Fruit fly (Drosophila melanogaster) whole organism, wandering third instar larva: Measurements from ENCODE around the gene CNPYb.
A peak's percentile ranks its signal among the peaks of the same experiment; 100 is the strongest.

ENCODE experiments used
- Abd-B ChIP-seq: fragments of >200 bp; optimal IDR thresholded peaks from 2 replicates; lab custom pipeline; 2017; ENCODE audit warnings: missing biosample characterization, missing genetic modification characterization
- CG32264 ChIP-seq: fragments of 200-800 bp; sonication (Bioruptor generic); optimal IDR thresholded peaks from 2 replicates; lab custom pipeline; 2016; ENCODE audit warnings: missing biosample characterization, missing genetic modification characterization
- CG9705 ChIP-seq: fragments of 200-800 bp; sonication (Bioruptor generic); optimal IDR thresholded peaks from 2 replicates; lab custom pipeline; 2018; ENCODE audit warnings: missing biosample characterization, mild to moderate bottlenecking, missing genetic modification characterization
- CrebA ChIP-seq: fragments of 200-800 bp; sonication (Bioruptor generic); optimal IDR thresholded peaks from 2 replicates; lab custom pipeline; 2016; ENCODE audit warnings: missing biosample characterization, mild to moderate bottlenecking, missing genetic modification characterization, borderline replicate concordance
- Dfd ChIP-seq: fragments of >200 bp; optimal IDR thresholded peaks from 2 replicates; lab custom pipeline; 2017; ENCODE audit warnings: missing biosample characterization, missing genetic modification characterization
- Dif ChIP-seq: fragments of 200-275, 200-300 bp; sonication (Bioruptor generic); optimal IDR thresholded peaks from 2 replicates; lab custom pipeline; 2018; ENCODE audit warnings: missing biosample characterization, missing genetic modification characterization; ENCODE audit not compliant: partially characterized antibody
- GATAd ChIP-seq: sonication (Bioruptor generic); optimal IDR thresholded peaks from 2 replicates; lab custom pipeline; 2016; ENCODE audit warnings: missing biosample characterization, missing genetic modification characterization
- HLH106 ChIP-seq: fragments of 200-800 bp; optimal IDR thresholded peaks from 3 replicates; lab custom pipeline; 2019; ENCODE audit warnings: missing biosample characterization, mild to moderate bottlenecking, missing genetic modification characterization, moderate library complexity
- Hnf4 ChIP-seq: fragments of 200-800 bp; sonication (Bioruptor generic); optimal IDR thresholded peaks from 2 replicates; lab custom pipeline; 2016; ENCODE audit warnings: missing biosample characterization, mild to moderate bottlenecking, missing genetic modification characterization
- Hr78 ChIP-seq: fragments of >200 bp; optimal IDR thresholded peaks from 2 replicates; lab custom pipeline; 2017; ENCODE audit warnings: missing biosample characterization, missing genetic modification characterization
- Hr83 ChIP-seq: fragments of 200-300 bp; sonication (Bioruptor generic); optimal IDR thresholded peaks from 2 replicates; lab custom pipeline; 2016; ENCODE audit warnings: missing biosample characterization, mild to moderate bottlenecking, missing genetic modification characterization, moderate library complexity; ENCODE audit not compliant: poor library complexity, severe bottlenecking
- Jra ChIP-seq: sonication (Bioruptor generic); optimal IDR thresholded peaks from 2 replicates; lab custom pipeline; 2016; ENCODE audit warnings: missing biosample characterization, missing genetic modification characterization
- Mio ChIP-seq: sonication (Bioruptor generic); optimal IDR thresholded peaks from 2 replicates; lab custom pipeline; 2016; ENCODE audit warnings: missing biosample characterization, missing genetic modification characterization
- Myc ChIP-seq: fragments of >200 bp; optimal IDR thresholded peaks from 2 replicates; lab custom pipeline; 2017
- N ChIP-seq: fragments of >200 bp; optimal IDR thresholded peaks from 2 replicates; lab custom pipeline; 2018; ENCODE audit warnings: missing biosample characterization, missing external identifiers, missing genetic modification characterization
- OdsH ChIP-seq: fragments of 200-800 bp; sonication (Bioruptor generic); optimal IDR thresholded peaks from 2 replicates; lab custom pipeline; 2016; ENCODE audit warnings: missing biosample characterization, mild to moderate bottlenecking, missing genetic modification characterization
- Rel ChIP-seq, 2 experiments: fragments of 200-800 bp; sonication (Bioruptor generic) in 1 of 2; optimal IDR thresholded peaks; 2 replicates in 1 of 2; 3 replicates in 1 of 2; lab custom pipeline; 2016 to 2019; ENCODE audit warnings: mild to moderate bottlenecking in 2 of 2, missing biosample characterization in 2 of 2, missing genetic modification characterization in 2 of 2, moderate library complexity in 1 of 2
- Sp1 ChIP-seq: fragments of 200-800 bp; sonication (Bioruptor generic); optimal IDR thresholded peaks from 3 replicates; lab custom pipeline; 2019; ENCODE audit warnings: missing biosample characterization, mild to moderate bottlenecking, missing genetic modification characterization, moderate library complexity
- Vsx2 ChIP-seq: fragments of 200-300, 225-300 bp; sonication (Bioruptor generic); optimal IDR thresholded peaks from 2 replicates; lab custom pipeline; 2018; ENCODE audit warnings: missing biosample characterization, missing genetic modification characterization; ENCODE audit not compliant: partially characterized antibody
- br ChIP-seq: fragments of 200-800 bp; sonication (Bioruptor generic); optimal IDR thresholded peaks from 2 replicates; lab custom pipeline; 2016; ENCODE audit warnings: missing biosample characterization, missing genetic modification characterization
- brk ChIP-seq: fragments of 200-800 bp; sonication (Bioruptor generic); optimal IDR thresholded peaks from 2 replicates; lab custom pipeline; 2016; ENCODE audit warnings: missing biosample characterization, mild to moderate bottlenecking, missing genetic modification characterization
- dl ChIP-seq, 2 experiments: fragments of 175-275, 200-275 bp in 1 of 2; fragments of 200-275 bp in 1 of 2; sonication (Bioruptor generic); optimal IDR thresholded peaks; lab custom pipeline; 2018; ENCODE audit warnings: mild to moderate bottlenecking in 2 of 2, missing biosample characterization in 2 of 2, missing genetic modification characterization in 2 of 2, moderate library complexity in 2 of 2; ENCODE audit not compliant: partially characterized antibody in 2 of 2, insufficient read depth in 1 of 2
- dmrt93B ChIP-seq: fragments of 200-800 bp; sonication (Bioruptor generic); optimal IDR thresholded peaks from 2 replicates; lab custom pipeline; 2018; ENCODE audit warnings: missing biosample characterization, mild to moderate bottlenecking, missing genetic modification characterization
- dsf ChIP-seq: sonication (Bioruptor generic); optimal IDR thresholded peaks from 2 replicates; lab custom pipeline; 2016; ENCODE audit warnings: missing biosample characterization, missing genetic modification characterization, borderline replicate concordance
- ey ChIP-seq: fragments of 200-800 bp; sonication (Bioruptor generic); optimal IDR thresholded peaks from 2 replicates; lab custom pipeline; 2016; ENCODE audit warnings: missing biosample characterization, missing genetic modification characterization
- foxo ChIP-seq, 2 experiments: fragments of 200-800 bp; sonication (Bioruptor generic); optimal IDR thresholded peaks; 2 replicates in 1 of 2; 3 replicates in 1 of 2; lab custom pipeline; 2016 to 2017; ENCODE audit warnings: missing biosample characterization in 2 of 2, missing genetic modification characterization in 2 of 2
- fru ChIP-seq: fragments of 200-800 bp; sonication (Bioruptor generic); optimal IDR thresholded peaks from 3 replicates; lab custom pipeline; 2016; ENCODE audit warnings: missing biosample characterization, mild to moderate bottlenecking, missing genetic modification characterization
- h ChIP-seq: fragments of 200-800 bp; sonication (Bioruptor generic); optimal IDR thresholded peaks from 3 replicates; lab custom pipeline; 2016; ENCODE audit warnings: missing biosample characterization, mild to moderate bottlenecking, missing genetic modification characterization
- jim ChIP-seq: fragments of 175-275, 200-325 bp; sonication (Bioruptor generic); optimal IDR thresholded peaks from 2 replicates; lab custom pipeline; 2016; ENCODE audit warnings: missing biosample characterization, mild to moderate bottlenecking, missing genetic modification characterization
- lola ChIP-seq: fragments of >200 bp; optimal IDR thresholded peaks from 2 replicates; lab custom pipeline; 2017; ENCODE audit warnings: missing biosample characterization, missing genetic modification characterization
- pan ChIP-seq: fragments of >200 bp; optimal IDR thresholded peaks from 2 replicates; lab custom pipeline; 2017
- psq ChIP-seq: fragments of 200-800 bp; sonication (Bioruptor generic); optimal IDR thresholded peaks from 3 replicates; lab custom pipeline; 2017; ENCODE audit warnings: missing biosample characterization, mild to moderate bottlenecking, missing genetic modification characterization, moderate library complexity
- rgr ChIP-seq: fragments of 200-800 bp; sonication (Bioruptor generic); optimal IDR thresholded peaks from 3 replicates; lab custom pipeline; 2016; ENCODE audit warnings: missing biosample characterization, mild to moderate bottlenecking, missing genetic modification characterization
- sage ChIP-seq: fragments of 200-800 bp; sonication (Bioruptor generic); optimal IDR thresholded peaks from 2 replicates; lab custom pipeline; 2016; ENCODE audit warnings: missing biosample characterization, mild to moderate bottlenecking, missing genetic modification characterization
- sv ChIP-seq: fragments of 200-800 bp; sonication (Bioruptor generic); optimal IDR thresholded peaks from 3 replicates; lab custom pipeline; 2016; ENCODE audit warnings: missing biosample characterization, missing genetic modification characterization
- tai ChIP-seq: sonication (Bioruptor generic); optimal IDR thresholded peaks from 2 replicates; lab custom pipeline; 2016; ENCODE audit warnings: missing biosample characterization, missing genetic modification characterization
- usp ChIP-seq: fragments of >200 bp; optimal IDR thresholded peaks from 2 replicates; lab custom pipeline; 2017; ENCODE audit warnings: missing biosample characterization, missing genetic modification characterization
- woc ChIP-seq: sonication (Bioruptor generic); optimal IDR thresholded peaks from 2 replicates; lab custom pipeline; 2016; ENCODE audit warnings: missing biosample characterization, mild to moderate bottlenecking, missing genetic modification characterization

The CNPYb gene

DNA sequence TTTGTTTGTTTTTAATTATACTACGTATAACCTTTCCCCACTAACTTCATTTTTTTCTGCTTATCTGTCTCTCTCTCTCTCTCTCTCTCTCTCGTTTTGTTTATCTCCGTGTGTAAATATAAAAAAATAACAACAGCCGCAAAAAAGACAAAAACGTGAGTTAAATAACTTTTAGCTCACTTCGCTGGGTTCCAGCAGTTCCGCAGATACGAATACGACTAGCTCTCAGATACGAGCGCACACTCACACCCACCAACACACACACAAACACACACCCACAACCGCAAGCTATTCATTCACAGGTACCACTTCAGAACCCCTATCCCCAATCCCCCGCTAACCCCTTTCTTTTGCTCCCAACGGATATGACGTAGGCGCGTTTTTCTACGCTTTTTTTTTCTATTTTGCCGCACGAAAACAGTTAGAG is 23.8 kb downstream of the CNPYb start (continued):
- TF ChIP-seq tai = no peak
- TF ChIP-seq Hr78 = no peak
- TF ChIP-seq pan (lab: Kevin White, UChicago) = no peak
- TF ChIP-seq sage (GFP tag; lab: Kevin White, UChicago) = peak; percentile 4
- TF ChIP-seq OdsH (GFP tag; lab: Kevin White, UChicago) = no peak
- TF ChIP-seq N (GFP tag; lab: Kevin White, UChicago) = no peak
- no peak for TF ChIP-seq Vsx2 (GFP tag; lab: Kevin White, UChicago)
- no peak for TF ChIP-seq Dif (GFP tag; lab: Kevin White, UChicago)
- no peak for TF ChIP-seq Dfd (GFP tag; lab: Kevin White, UChicago)
- no peak for TF ChIP-seq dl (GFP tag; optimal IDR thresholded peaks at IDR 0.05; lab: Kevin White, UChicago; ENCODE audit: insufficient read depth in 1 of 2, partially characterized antibody in 2 of 2)

- peak in 1 of 2 experiments; percentile 1 for TF ChIP-seq foxo (GFP tag; optimal IDR thresholded peaks at IDR 0.05; lab: Kevin White, UChicago)
- TF ChIP-seq Rel (GFP tag; optimal IDR thresholded peaks at IDR 0.05; lab: Kevin White, UChicago) = no peak
- no peak for TF ChIP-seq Rel (tag; optimal IDR thresholded peaks at IDR 0.05; lab: Kevin White, UChicago)
Measured at dm6 chr3L:19071173-19071844, 24.7 kb downstream of the CNPYb start.

- TF ChIP-seq Hr83 (GFP tag; lab: Kevin White, UChicago) (peak; percentile 3), Hr78 (no peak), foxo (GFP tag; optimal IDR thresholded peaks at IDR 0.05; lab: Kevin White, UChicago) (no peak), CG32264 (GFP tag; lab: Kevin White, UChicago) (no peak), pan (lab: Kevin White, UChicago) (no peak)
- TF ChIP-seq, all 38 proteins: peak for 1
Measured at dm6 chr3L:19063410-19063752, 32.6 kb downstream of the CNPYb start.

- TF ChIP-seq Hr78 (no peak), OdsH (GFP tag; lab: Kevin White, UChicago) (no peak), lola (GFP tag; lab: Kevin White, UChicago) (no peak), Jra (GFP tag; lab: Kevin White, UChicago) (peak; percentile 39), br (GFP tag; lab: Kevin White, UChicago) (no peak), Sp1 (GFP tag; lab: Kevin White, UChicago) (peak; percentile 53), fru (GFP tag; lab: Kevin White, UChicago) (peak; percentile 50), Myc (lab: Kevin White, UChicago) (peak; percentile 99), CG9705 (GFP tag; lab: Kevin White, UChicago) (no peak), HLH106 (peak; percentile 44), foxo (GFP tag; optimal IDR thresholded peaks at IDR 0.05; lab: Kevin White, UChicago) (peak in 1 of 2 experiments; percentile 56), h (peak; percentile 22), psq (GFP tag; lab: Kevin White, UChicago) (peak; percentile 36), N (GFP tag; lab: Kevin White, UChicago) (no peak), CG32264 (GFP tag; lab: Kevin White, UChicago) (no peak), pan (lab: Kevin White, UChicago) (no peak), dl (GFP tag; optimal IDR thresholded peaks at IDR 0.05; lab: Kevin White, UChicago; ENCODE audit: insufficient read depth in 1 of 2, partially characterized antibody in 2 of 2) (no peak), CrebA (GFP tag; lab: Kevin White, UChicago) (no peak), ey (GFP tag; lab: Kevin White, UChicago) (peak; percentile 31), Hr83 (GFP tag; lab: Kevin White, UChicago) (peak; percentile 26), Dif (GFP tag; lab: Kevin White, UChicago) (peak; percentile 18), Mio (GFP tag; lab: Kevin White, UChicago) (no peak), Vsx2 (GFP tag; lab: Kevin White, UChicago) (no peak), usp (no peak), Hnf4 (GFP tag; lab: Kevin White, UChicago) (peak; percentile 28), dmrt93B (no peak), GATAd (no peak), dsf (GFP tag; lab: Kevin White, UChicago) (peak; percentile 2), sv (GFP tag; lab: Kevin White, UChicago) (peak; percentile 60), rgr (GFP tag; lab: Kevin White, UChicago) (no peak), tai (peak; percentile 67), Rel (GFP tag; optimal IDR thresholded peaks at IDR 0.05; lab: Kevin White, UChicago) (no peak), Rel (tag; optimal IDR thresholded peaks at IDR 0.05; lab: Kevin White, UChicago) (peak; percentile 41), brk (no peak), woc (peak; percentile 69), jim (GFP tag; lab: Kevin White, UChicago) (no peak), sage (GFP tag; lab: Kevin White, UChicago) (no peak), Abd-B (GFP tag; lab: Kevin White, UChicago) (no peak)
Measured at dm6 chr3L:19062472-19063409, 33.3 kb downstream of the CNPYb start, which contains the start of the genes Ugt316A1 and Sfxn2. Gene Ugt316A1, minus strand, starts transcription at chr3L:19062816. Gene Sfxn2, plus strand, starts transcription at chr3L:19063165.
